Worm (Caenorhabditis elegans): ENCODE data around the gene C54F6.3.
A peak's percentile ranks its signal among the peaks of the same experiment; 100 is the strongest.

Gene C54F6.3

ce11 chrV:7521304-7521703 is 11.7 kb upstream of the C54F6.3 start:
- TF ChIP-seq snpc-4 (GFP tag; optimal IDR thresholded peaks at IDR 0.05) (no peak), snpc-4 (tag; optimal IDR thresholded peaks at IDR 0.05) (no peak), tlf-1 (GFP tag; optimal IDR thresholded peaks at IDR 0.05) (no peak), efl-1 (GFP tag; optimal IDR thresholded peaks at IDR 0.05) (no peak), nhr-80 (tag; optimal IDR thresholded peaks at IDR 0.05) (peak; percentile 73), nfya-1 (tag; optimal IDR thresholded peaks at IDR 0.05; ENCODE audit: borderline replicate concordance, insufficient read depth) (no peak)

ce11 chrV:7522279-7522678 is 10.8 kb upstream of the C54F6.3 start, which contains the start of gene C54F6.15:
TSS of gene C54F6.15 (minus strand) at chrV:7522379.
- TF ChIP-seq F37B4.10 (GFP tag; IDR thresholded peaks at IDR 0.05): 0 out of 2 replicates have a peak, but pooled peaks have one; percentile 46
- no peak for TF ChIP-seq chd-7 (tag; optimal IDR thresholded peaks at IDR 0.05)
- TF ChIP-seq D2030.7 (GFP tag; IDR thresholded peaks at IDR 0.05): no peak

- no peak for TF ChIP-seq hrde-1 (tag; optimal IDR thresholded peaks at IDR 0.05; ENCODE audit: borderline replicate concordance)
- TF ChIP-seq snpc-3.4 (tag; optimal IDR thresholded peaks at IDR 0.05): no peak
- no peak for TF ChIP-seq attf-6 (GFP tag; IDR thresholded peaks at IDR 0.05)
- no peak for TF ChIP-seq ccch-3 (GFP tag; optimal IDR thresholded peaks at IDR 0.05)
- TF ChIP-seq C17E4.6 (GFP tag; IDR thresholded peaks at IDR 0.05): no peak
Measured at ce11 chrV:7523392-7523791, 9.7 kb upstream of the C54F6.3 start, which contains the start of gene C54F6.6. TSS of gene C54F6.6 (plus strand) at chrV:7523692.

- no peak for TF ChIP-seq snpc-4 (GFP tag; optimal IDR thresholded peaks at IDR 0.05)
- no peak for TF ChIP-seq snpc-4 (tag; optimal IDR thresholded peaks at IDR 0.05)
- no peak for TF ChIP-seq hlh-26 (GFP tag; conservative IDR thresholded peaks at IDR 0.05)
- no peak for TF ChIP-seq mel-28 (tag; optimal IDR thresholded peaks at IDR 0.05; ENCODE audit: borderline replicate concordance)
- no peak for TF ChIP-seq egl-44 (GFP tag; IDR thresholded peaks at IDR 0.05)
- TF ChIP-seq madf-8 (GFP tag; conservative IDR thresholded peaks at IDR 0.05): no peak
- no peak for TF ChIP-seq rpc-1 (optimal IDR thresholded peaks at IDR 0.05)
- no peak for TF ChIP-seq rpc-1 (tag; optimal IDR thresholded peaks at IDR 0.05)
- TF ChIP-seq madf-6 (GFP tag; IDR thresholded peaks at IDR 0.05): no peak
- no peak for TF ChIP-seq ets-4 (GFP tag; optimal IDR thresholded peaks at IDR 0.05)
- no peak for TF ChIP-seq let-526 (GFP tag; IDR thresholded peaks at IDR 0.05)
- no peak for TF ChIP-seq ztf-3 (GFP tag; optimal IDR thresholded peaks at IDR 0.05)
- no peak for TF ChIP-seq dox-1 (GFP tag; IDR thresholded peaks at IDR 0.05)
- TF ChIP-seq lin-35 (GFP tag; optimal IDR thresholded peaks at IDR 0.05): no peak
- no peak for TF ChIP-seq Y56A3A.18 (GFP tag; IDR thresholded peaks at IDR 0.05)
- no peak for TF ChIP-seq rec-8 (tag; optimal IDR thresholded peaks at IDR 0.05)
- no peak for TF ChIP-seq nhr-179 (tag; optimal IDR thresholded peaks at IDR 0.05)
- no peak for TF ChIP-seq Y53G8AR.9 (GFP tag; conservative IDR thresholded peaks at IDR 0.05)
- no peak for TF ChIP-seq C17E4.6 (GFP tag; IDR thresholded peaks at IDR 0.05)
Measured at ce11 chrV:7524447-7524846, 8.6 kb upstream of the C54F6.3 start, which contains the start of gene C54F6.20. TSS of gene C54F6.20 (plus strand) at chrV:7524747.

- TF ChIP-seq B0035.1 (tag; optimal IDR thresholded peaks at IDR 0.05) (no peak), F55B11.4 (tag; optimal IDR thresholded peaks at IDR 0.05; ENCODE audit: borderline replicate concordance, insufficient read depth) (no peak), aptf-3 (GFP tag; IDR thresholded peaks at IDR 0.05) (no peak), athp-1 (tag; optimal IDR thresholded peaks at IDR 0.05) (no peak), ekl-4 (GFP tag; IDR thresholded peaks at IDR 0.05) (no peak), hsf-1 (GFP tag; IDR thresholded peaks at IDR 0.05) (no peak), sea-2 (GFP tag; IDR thresholded peaks at IDR 0.05) (no peak), D2030.7 (GFP tag; IDR thresholded peaks at IDR 0.05) (no peak), Y95B8A.8 (GFP tag; IDR thresholded peaks at IDR 0.05) (no peak), attf-3 (GFP tag; conservative IDR thresholded peaks at IDR 0.05) (no peak), madf-6 (GFP tag; IDR thresholded peaks at IDR 0.05) (no peak)
Measured at ce11 chrV:7525695-7526094, 7.4 kb upstream of the C54F6.3 start, which contains the start of gene C54F6.18. TSS of gene C54F6.18 (plus strand) at chrV:7525995.
